Worm (Caenorhabditis elegans) whole organism, late embryonic: ENCODE results near the gene gst-4.

ENCODE experiments used
- T23F11.4 ChIP-seq: fragments of 200-800 bp; sonication (Bioruptor generic); optimal IDR thresholded peaks from 2 replicates; lab custom pipeline; 2018; ENCODE audit warnings: mild to moderate bottlenecking, missing genetic modification characterization, missing compliant biosample characterization
- Y22D7AL.16 ChIP-seq: sonication (generic microtip); optimal IDR thresholded peaks from 2 replicates; lab custom pipeline; 2016; ENCODE audit warnings: missing genetic modification characterization, missing compliant biosample characterization
- ama-1 ChIP-seq: fragments of 150-350 bp; optimal IDR thresholded peaks from 2 replicates; lab custom pipeline; 2014
- ceh-18 ChIP-seq: sonication (generic microtip); optimal IDR thresholded peaks from 2 replicates; lab custom pipeline; 2016; ENCODE audit warnings: missing genetic modification characterization, missing compliant biosample characterization
- ceh-19 ChIP-seq: fragments of 200-800 bp; sonication (Bioruptor generic); optimal IDR thresholded peaks from 2 replicates; lab custom pipeline; 2018; ENCODE audit warnings: mild to moderate bottlenecking, missing genetic modification characterization, missing compliant biosample characterization
- ceh-45 ChIP-seq: fragments of 200-800 bp; sonication (Bioruptor generic); IDR thresholded peaks from 2 replicates; pipeline ENCODE4 v1.3.6; 2022; ENCODE audit warnings: missing genetic modification reagents, missing genetic modification characterization, missing compliant biosample characterization
- ceh-48 ChIP-seq: sonication (generic microtip); optimal IDR thresholded peaks from 2 replicates; lab custom pipeline; 2016; ENCODE audit warnings: missing genetic modification characterization, inconsistent platforms, missing compliant biosample characterization
- hlh-15 ChIP-seq: sonication (generic microtip); optimal IDR thresholded peaks from 2 replicates; lab custom pipeline; 2016; ENCODE audit warnings: missing genetic modification characterization, missing compliant biosample characterization
- lim-6 ChIP-seq: sonication (generic microtip); optimal IDR thresholded peaks from 2 replicates; lab custom pipeline; 2016; ENCODE audit warnings: missing genetic modification characterization, missing compliant biosample characterization
- nhr-11 ChIP-seq: fragments of 150-350 bp; optimal IDR thresholded peaks from 2 replicates; lab custom pipeline; 2014; ENCODE audit warnings: missing biosample characterization, missing genetic modification characterization
- pros-1 ChIP-seq: fragments of 150-350 bp; optimal IDR thresholded peaks from 2 replicates; lab custom pipeline; 2014; ENCODE audit warnings: missing biosample characterization, missing genetic modification reagents, missing genetic modification characterization
- rnt-1 ChIP-seq: sonication (generic microtip); optimal IDR thresholded peaks from 2 replicates; lab custom pipeline; 2016; ENCODE audit warnings: missing genetic modification characterization, missing compliant biosample characterization
- zip-5 ChIP-seq: sonication (generic microtip); optimal IDR thresholded peaks from 2 replicates; lab custom pipeline; 2016; ENCODE audit warnings: missing genetic modification characterization, missing compliant biosample characterization

DNA sequence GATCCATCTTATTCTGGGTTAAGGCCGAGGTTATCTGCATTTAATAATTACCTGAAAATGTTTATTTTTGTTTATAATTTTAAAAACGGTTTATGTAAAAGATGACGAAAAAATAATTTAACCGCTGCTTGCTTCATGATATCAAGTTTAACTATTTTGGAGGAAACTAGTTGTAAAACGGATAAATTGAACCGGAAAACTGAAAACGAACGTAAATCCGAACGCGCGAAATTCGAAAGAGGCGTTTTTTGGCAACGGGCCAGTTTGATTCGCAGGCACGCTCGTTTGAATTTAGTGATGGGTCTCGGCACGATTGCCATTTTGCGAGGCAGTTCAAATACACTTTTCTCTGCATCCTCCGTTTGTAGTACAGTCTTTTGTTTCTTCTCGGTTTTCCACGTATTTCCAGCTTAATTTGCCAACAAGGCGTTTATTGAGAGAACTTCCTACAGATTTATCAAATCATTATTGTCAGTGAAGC, 13.1 kb upstream of the gst-4 start, which contains the start of the genes gtbp-1 and K08F4.3:
- TF ChIP-seq zip-5 (tag; lab: Kevin White, UChicago), result no peak
- no peak for TF ChIP-seq T23F11.4 (GFP tag; lab: Kevin White, UChicago)
- no peak for TF ChIP-seq ceh-45 (GFP tag; lab: Robert Waterston, UW)
- TF ChIP-seq nhr-11, result no peak
- no peak for TF ChIP-seq rnt-1 (tag; lab: Kevin White, UChicago)
- TF ChIP-seq ceh-18 (tag; lab: Kevin White, UChicago), result no peak
- TF ChIP-seq ama-1 (lab: Kevin White, UChicago), result no peak
- TF ChIP-seq lim-6 (tag; lab: Kevin White, UChicago), result no peak
- TF ChIP-seq ceh-19 (GFP tag; lab: Kevin White, UChicago), result no peak
- TF ChIP-seq pros-1 (tag; lab: Kevin White, UChicago), result no peak
- TF ChIP-seq ceh-48, result no peak
- no peak for TF ChIP-seq Y22D7AL.16
- no peak for TF ChIP-seq hlh-15 (tag; lab: Kevin White, UChicago)
